Worm (Caenorhabditis elegans) whole organism, midembryonic: ENCODE measurements around the gene C35B1.3.
"Not testable (repeated sequence)": the region's sequence is repeated elsewhere in the genome, so short reads cannot be mapped to it uniquely, and the experiment has no call there.

Experiments used
- T22C8.4 ChIP-seq: fragments of 200-800 bp; sonication (Bioruptor generic); IDR thresholded peaks from 2 replicates; pipeline ENCODE4 v1.3.6; 2022; ENCODE audit warnings: missing genetic modification characterization, missing compliant biosample characterization
- cog-1 ChIP-seq: sonication (generic microtip); optimal IDR thresholded peaks from 2 replicates; lab custom pipeline; 2016; ENCODE audit warnings: missing genetic modification characterization, missing compliant biosample characterization
- flt-1 ChIP-seq: fragments of 200-800 bp; sonication (Bioruptor generic); IDR thresholded peaks from 2 replicates; pipeline ENCODE4 v1.3.6; 2022; ENCODE audit warnings: missing genetic modification characterization, missing compliant biosample characterization
- klf-2 ChIP-seq: fragments of 200-800 bp; sonication (Bioruptor generic); conservative IDR thresholded peaks from 2 replicates; pipeline ENCODE4 v1.3.6; 2022; ENCODE audit warnings: missing genetic modification reagents, missing genetic modification characterization, missing compliant biosample characterization
- med-1 ChIP-seq: sonication (generic microtip); optimal IDR thresholded peaks from 2 replicates; lab custom pipeline; 2017; ENCODE audit warnings: missing genetic modification characterization, mild to moderate bottlenecking, missing compliant biosample characterization, antibody characterized with exemption, missing genetic modification reagents; ENCODE audit not compliant: insufficient read depth
- ref-1 ChIP-seq: fragments of 200-800 bp; sonication (Bioruptor generic); conservative IDR thresholded peaks from 2 replicates; pipeline ENCODE4 v1.3.6; 2022; ENCODE audit warnings: missing genetic modification reagents, missing genetic modification characterization, missing compliant biosample characterization
- tab-1 ChIP-seq: fragments of 200-800 bp; sonication (Bioruptor generic); IDR thresholded peaks from 2 replicates; pipeline ENCODE4 v1.3.6; 2022; ENCODE audit warnings: missing genetic modification characterization, missing compliant biosample characterization
- ztf-23 ChIP-seq: fragments of 200-800 bp; sonication (Bioruptor generic); IDR thresholded peaks from 2 replicates; pipeline ENCODE4 v1.3.6; 2022; ENCODE audit warnings: missing genetic modification reagents, missing genetic modification characterization, missing compliant biosample characterization
- ztf-29 ChIP-seq: fragments of 200-800 bp; sonication (Bioruptor generic); IDR thresholded peaks from 2 replicates; pipeline ENCODE4 v1.3.6; 2022; ENCODE audit warnings: missing genetic modification reagents, missing genetic modification characterization, missing compliant biosample characterization

ce11 chrIV:4125657-4126056, 44.7 kb downstream of the C35B1.3 start, which contains the start of gene F49F1.7:
- not testable (repeated sequence) for TF ChIP-seq T22C8.4 (GFP tag; lab: Robert Waterston, UW); tab-1 (GFP tag; lab: Robert Waterston, UW); flt-1; ztf-29; klf-2 (GFP tag; lab: Robert Waterston, UW); med-1 (GFP tag; lab: Kevin White, UChicago); cog-1 (tag; lab: Kevin White, UChicago); ref-1; ztf-23
